Fruit fly (Drosophila melanogaster): Measurements from ENCODE around the gene CG8833.

Gene CG8833

DNA sequence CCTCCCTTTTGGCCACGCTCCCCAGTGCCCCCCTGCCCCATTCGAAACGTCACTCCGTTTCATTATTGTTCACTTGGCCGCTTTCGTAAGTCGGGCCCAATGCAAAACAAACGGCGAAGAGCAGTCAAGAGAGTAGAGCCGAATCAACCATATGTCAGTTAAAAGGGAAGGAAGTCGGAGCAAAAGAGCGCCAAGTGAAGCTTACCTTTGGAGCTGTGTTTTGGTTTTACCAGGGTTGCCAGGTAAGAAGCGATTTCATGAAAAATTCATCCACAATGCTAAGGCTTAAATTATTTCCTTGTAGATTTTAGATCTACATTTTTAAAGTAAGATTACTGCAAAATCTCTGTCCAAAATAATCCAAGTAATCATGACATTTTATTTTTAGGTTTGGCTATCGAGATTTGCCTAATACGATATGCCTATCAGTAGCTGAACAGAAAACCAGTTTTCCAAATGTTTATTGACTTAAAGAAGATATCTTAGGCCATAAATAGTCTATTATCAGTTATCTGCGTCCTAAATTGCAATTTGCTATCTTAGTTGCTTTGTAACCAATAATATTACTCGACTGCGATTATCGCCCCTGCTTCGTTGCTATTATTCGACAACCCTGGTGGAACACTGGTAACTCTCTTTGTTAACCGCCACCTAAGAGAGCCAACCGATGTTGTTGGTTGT is 9.8 kb upstream of the CG8833 start (continued):
- TF ChIP-seq lab (GFP tag; optimal IDR thresholded peaks at IDR 0.05) (peak; percentile 84), gsb (GFP tag; IDR thresholded peaks at IDR 0.05) (peak; percentile 46; the same call in 1 of the 2 replicates), CG34422 (GFP tag; IDR thresholded peaks at IDR 0.05) (peak; percentile 56; the same call in 1 of the 3 replicates), CG31365 (tag; optimal IDR thresholded peaks at IDR 0.05) (no peak), CG3726 (GFP tag; IDR thresholded peaks at IDR 0.05) (no peak), dpn (GFP tag; optimal IDR thresholded peaks at IDR 0.05) (peak; percentile 89 to 93), lola (GFP tag; optimal IDR thresholded peaks at IDR 0.05) (peak in 1 of 3 experiments; percentile 91), GATAe (GFP tag; conservative IDR thresholded peaks at IDR 0.05) (no peak; the same call in 1 of the 2 replicates), CG3995 (GFP tag; optimal IDR thresholded peaks at IDR 0.05) (peak; percentile 73), CG17912 (GFP tag; optimal IDR thresholded peaks at IDR 0.05) (no peak), CG11560 (tag; IDR thresholded peaks at IDR 0.05) (peak; percentile 64; the same call in 2 of the 3 replicates), kni (GFP tag; optimal IDR thresholded peaks at IDR 0.05) (peak; percentile 77), CG11085 (GFP tag; IDR thresholded peaks at IDR 0.05) (peak; percentile 53), Spps (tag; optimal IDR thresholded peaks at IDR 0.05) (peak; percentile 63), cg (GFP tag; optimal IDR thresholded peaks at IDR 0.05) (no peak), klu (GFP tag; IDR thresholded peaks at IDR 0.05) (peak; percentile 74; the same call in 1 of the 2 replicates), ac (GFP tag; optimal IDR thresholded peaks at IDR 0.05) (peak; percentile 42), Hand (GFP tag; optimal IDR thresholded peaks at IDR 0.05) (peak; percentile 87), wdn (GFP tag; IDR thresholded peaks at IDR 0.05) (peak; percentile 50; the same call in 1 of the 2 replicates), CG8944 (GFP tag; optimal IDR thresholded peaks at IDR 0.05) (peak; percentile 76), Nf-YA (GFP tag; IDR thresholded peaks at IDR 0.05) (peak; percentile 21; the same call in 1 of the 2 replicates), Trl (optimal IDR thresholded peaks at IDR 0.05) (peak; percentile 51 to 59), Trl (GFP tag; optimal IDR thresholded peaks at IDR 0.05) (peak; percentile 68), fu2 (GFP tag; optimal IDR thresholded peaks at IDR 0.05) (peak; percentile 91), crc (GFP tag; optimal IDR thresholded peaks at IDR 0.05) (peak; percentile 81), sima (GFP tag; optimal IDR thresholded peaks at IDR 0.05) (peak; percentile 65), h (optimal IDR thresholded peaks at IDR 0.05) (no peak), usp (GFP tag; optimal IDR thresholded peaks at IDR 0.05) (no peak), Oaz (GFP tag; IDR thresholded peaks at IDR 0.05) (no peak), Asciz (GFP tag; optimal IDR thresholded peaks at IDR 0.05) (peak; percentile 83), CG17829 (tag; optimal IDR thresholded peaks at IDR 0.05) (peak; percentile 90), slbo (GFP tag; IDR thresholded peaks at IDR 0.05) (peak; percentile 65), bsh (GFP tag; optimal IDR thresholded peaks at IDR 0.05) (peak; percentile 75 to 86), gcm (GFP tag; optimal IDR thresholded peaks at IDR 0.05) (peak; percentile 69), CG7928 (GFP tag; optimal IDR thresholded peaks at IDR 0.05) (peak; percentile 72), HLH3B (GFP tag; IDR thresholded peaks at IDR 0.05) (peak; percentile 59), ewg (GFP tag; optimal IDR thresholded peaks at IDR 0.05) (peak; percentile 77), CG1529 (GFP tag; optimal IDR thresholded peaks at IDR 0.05) (peak; percentile 88), CG6272 (GFP tag; IDR thresholded peaks at IDR 0.05) (peak; percentile 61), CG17186 (GFP tag; optimal IDR thresholded peaks at IDR 0.05) (peak; percentile 59), Xbp1 (GFP tag; optimal IDR thresholded peaks at IDR 0.05) (peak; percentile 90), tll (GFP tag; optimal IDR thresholded peaks at IDR 0.05) (peak in 1 of 2 experiments; percentile 24), Adf1 (GFP tag; IDR thresholded peaks at IDR 0.05) (no peak), Stat92E (GFP tag; optimal IDR thresholded peaks at IDR 0.05) (no peak), CG3065 (GFP tag; optimal IDR thresholded peaks at IDR 0.05) (peak; percentile 47), Gug (GFP tag; IDR thresholded peaks at IDR 0.05) (peak; percentile 67; the same call in 3 of the 4 replicates), Bteb2 (GFP tag; optimal IDR thresholded peaks at IDR 0.05) (peak; percentile 91), CG10979 (tag; optimal IDR thresholded peaks at IDR 0.05) (peak; percentile 93), pb (GFP tag; optimal IDR thresholded peaks at IDR 0.05) (peak; percentile 85)

All from whole organism, embryonic.